Worm (Caenorhabditis elegans): ENCODE measurements around the gene pigm-1.

The pigm-1 gene

DNA sequence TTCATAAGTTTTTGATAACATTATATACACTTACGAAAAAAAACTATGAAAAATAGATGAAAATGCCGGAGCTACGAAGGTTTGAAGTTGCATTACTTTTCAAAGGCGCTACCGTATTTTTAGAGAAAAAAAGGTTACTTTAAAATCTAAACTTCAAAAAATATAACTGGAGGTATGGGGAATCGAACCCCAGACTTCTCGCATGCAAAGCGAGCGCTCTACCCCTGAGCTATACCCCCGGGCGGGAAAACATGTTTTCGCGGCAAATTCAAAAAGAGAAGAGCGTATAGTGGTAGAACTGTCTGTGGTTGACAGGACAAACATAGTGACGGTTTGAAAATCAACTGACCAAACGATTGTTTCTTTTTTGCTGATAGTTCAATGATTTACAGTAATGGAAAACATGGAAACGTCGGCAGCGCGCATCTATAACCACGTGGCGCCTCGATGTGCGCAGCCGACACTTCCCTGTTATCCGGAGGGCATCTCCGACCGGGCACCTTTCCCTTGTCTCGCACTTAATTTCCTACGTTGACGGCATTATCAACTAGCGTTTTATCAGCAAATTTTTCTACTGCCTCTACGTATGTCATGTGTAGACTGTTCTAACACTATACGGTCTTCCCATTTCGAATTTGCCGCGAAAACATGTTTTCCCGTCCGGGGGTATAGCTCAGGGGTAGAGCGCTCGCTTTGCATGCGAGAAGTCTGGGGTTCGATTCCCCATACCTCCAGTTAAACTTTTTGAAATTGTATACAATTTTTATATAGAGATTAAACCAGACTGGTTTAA is 14.2 kb upstream of the pigm-1 start (continued):
- 0 out of 2 replicates have a peak, but pooled peaks have one; percentile 63 for TF ChIP-seq dmd-8 (GFP tag; IDR thresholded peaks at IDR 0.05)
- TF ChIP-seq duxl-1 (tag; optimal IDR thresholded peaks at IDR 0.05; ENCODE audit: poor library complexity): no peak
- no peak for TF ChIP-seq spr-1 (tag; optimal IDR thresholded peaks at IDR 0.05)
- TF ChIP-seq ZK546.5 (tag; optimal IDR thresholded peaks at IDR 0.05): no peak
- no peak for TF ChIP-seq ceh-62 (tag; optimal IDR thresholded peaks at IDR 0.05)
- no peak for TF ChIP-seq gei-8 (GFP tag; optimal IDR thresholded peaks at IDR 0.05)
- no peak for TF ChIP-seq dmd-9 (GFP tag; IDR thresholded peaks at IDR 0.05)
- TF ChIP-seq jun-1 (tag; optimal IDR thresholded peaks at IDR 0.05): no peak
- peak; percentile 75 for TF ChIP-seq egl-43 (GFP tag; IDR thresholded peaks at IDR 0.05)
- 0 out of 2 replicates have a peak, but pooled peaks have one; percentile 11 for TF ChIP-seq snpc-1.2 (GFP tag; IDR thresholded peaks at IDR 0.05)
- no peak for TF ChIP-seq nhr-102 (tag; optimal IDR thresholded peaks at IDR 0.05)
- no peak for TF ChIP-seq nhr-25 (tag; optimal IDR thresholded peaks at IDR 0.05; ENCODE audit: borderline replicate concordance, insufficient read depth)
- TF ChIP-seq nhr-10 (tag; optimal IDR thresholded peaks at IDR 0.05): no peak
- no peak for TF ChIP-seq attf-4 (tag; optimal IDR thresholded peaks at IDR 0.05)
- TF ChIP-seq dpl-1 (GFP tag; optimal IDR thresholded peaks at IDR 0.05): peak; percentile 25
- TF ChIP-seq madf-9 (GFP tag; conservative IDR thresholded peaks at IDR 0.05): peak; percentile 62; the same call in 1 of the 2 replicates
- no peak for TF ChIP-seq zfp-3 (GFP tag; conservative IDR thresholded peaks at IDR 0.05)
- peak; percentile 7 for TF ChIP-seq rbr-2 (tag; optimal IDR thresholded peaks at IDR 0.05)
- peak; percentile 84; the same call in 1 of the 2 replicates for TF ChIP-seq Y105C5A.15 (GFP tag; IDR thresholded peaks at IDR 0.05)
- TF ChIP-seq zip-11 (GFP tag; IDR thresholded peaks at IDR 0.05): no peak
- TF ChIP-seq ceh-82 (tag; optimal IDR thresholded peaks at IDR 0.05): no peak
- no peak for TF ChIP-seq spr-3 (GFP tag; optimal IDR thresholded peaks at IDR 0.05)
- TF ChIP-seq Y5F2A.4 (GFP tag; optimal IDR thresholded peaks at IDR 0.05): no peak
- no peak for TF ChIP-seq sdz-12 (GFP tag; optimal IDR thresholded peaks at IDR 0.05)
- peak; percentile 15 for TF ChIP-seq mes-2 (tag; optimal IDR thresholded peaks at IDR 0.05; ENCODE audit: poor library complexity, severe bottlenecking)
- peak; percentile 41 for TF ChIP-seq dmd-6 (GFP tag; IDR thresholded peaks at IDR 0.05)
- peak; percentile 45; the same call in 1 of the 2 replicates for TF ChIP-seq T26A8.4 (GFP tag; IDR thresholded peaks at IDR 0.05)
- no peak for TF ChIP-seq ZK337.2 (GFP tag; IDR thresholded peaks at IDR 0.05)
- TF ChIP-seq nhr-111 (GFP tag; optimal IDR thresholded peaks at IDR 0.05): no peak
- no peak for TF ChIP-seq R02D3.7 (tag; optimal IDR thresholded peaks at IDR 0.05)
- TF ChIP-seq mdt-29 (GFP tag; IDR thresholded peaks at IDR 0.05): peak; percentile 8; the same call in 1 of the 2 replicates
- no peak for TF ChIP-seq zip-2 (tag; optimal IDR thresholded peaks at IDR 0.05)
- no peak for TF ChIP-seq zfp-2 (tag; optimal IDR thresholded peaks at IDR 0.05)
- TF ChIP-seq vab-7 (GFP tag; IDR thresholded peaks at IDR 0.05): peak; percentile 64
- no peak for TF ChIP-seq lin-29 (GFP tag; IDR thresholded peaks at IDR 0.05)
- TF ChIP-seq pqm-1 (tag; optimal IDR thresholded peaks at IDR 0.05): no peak
- no peak for TF ChIP-seq aha-1 (tag)
- TF ChIP-seq lsy-2 (tag; optimal IDR thresholded peaks at IDR 0.05): no peak

DNA sequence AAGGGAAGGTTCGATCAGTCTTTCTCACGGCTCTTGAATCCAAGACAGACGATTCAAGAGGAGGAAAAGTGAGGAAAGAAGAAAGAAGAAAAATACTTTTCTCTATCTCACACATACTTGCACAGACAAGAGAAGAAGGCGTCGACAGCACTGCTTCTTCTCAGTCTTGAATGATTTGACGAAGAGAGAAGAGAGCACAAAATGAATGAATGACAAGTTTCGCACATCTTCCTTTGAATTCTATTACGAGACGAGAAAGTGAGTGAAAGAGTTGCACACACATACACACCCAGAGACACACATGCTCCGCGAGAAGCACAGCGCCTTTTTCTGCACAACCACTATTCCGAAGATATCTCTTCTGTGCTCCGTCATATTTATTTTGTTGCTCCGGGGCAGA is 12.6 kb upstream of the pigm-1 start:
- TF ChIP-seq ceh-62 (tag; optimal IDR thresholded peaks at IDR 0.05) (no peak), zfp-2 (tag; optimal IDR thresholded peaks at IDR 0.05) (no peak), fkh-10 (GFP tag; optimal IDR thresholded peaks at IDR 0.05) (peak; percentile 90), mep-1 (tag; optimal IDR thresholded peaks at IDR 0.05) (no peak), hif-1 (tag; optimal IDR thresholded peaks at IDR 0.05) (no peak), lsy-2 (tag; optimal IDR thresholded peaks at IDR 0.05) (peak in 1 of 2 experiments; percentile 8), aha-1 (tag) (peak; percentile 80), nhr-25 (tag; optimal IDR thresholded peaks at IDR 0.05; ENCODE audit: borderline replicate concordance, insufficient read depth) (no peak), rbr-2 (tag; optimal IDR thresholded peaks at IDR 0.05) (peak; percentile 2), ama-1 (optimal IDR thresholded peaks at IDR 0.05) (no peak), ceh-20 (GFP tag; IDR thresholded peaks at IDR 0.05) (no peak), unc-62 (GFP tag; optimal IDR thresholded peaks at IDR 0.05 in 1 of 2) (peak in 1 of 2 experiments; percentile 84), unc-62 (tag; optimal IDR thresholded peaks at IDR 0.05) (no peak)

Data from whole organism, L4 larva.